Worm (Caenorhabditis elegans) whole organism, L2 larva: ENCODE results near the gene rabr-2.

Source experiments
- C34F6.9 ChIP-seq: fragments of 150-350 bp; optimal IDR thresholded peaks from 2 replicates; lab custom pipeline; 2014; ENCODE audit warnings: missing biosample characterization, missing genetic modification characterization
- F13H6.1 ChIP-seq: sonication (generic microtip); optimal IDR thresholded peaks from 2 replicates; lab custom pipeline; 2016; ENCODE audit warnings: missing genetic modification characterization, missing compliant biosample characterization
- R02D3.7 ChIP-seq: fragments of 150-350 bp; optimal IDR thresholded peaks from 2 replicates; lab custom pipeline; 2014; ENCODE audit warnings: missing biosample characterization, missing genetic modification characterization
- Y55F3AM.14 ChIP-seq: fragments of 200-800 bp; sonication (Bioruptor generic); optimal IDR thresholded peaks from 2 replicates; lab custom pipeline; 2018; ENCODE audit warnings: mild to moderate bottlenecking, missing genetic modification characterization, missing compliant biosample characterization
- alr-1 ChIP-seq: fragments of 150-350 bp; optimal IDR thresholded peaks from 2 replicates; lab custom pipeline; 2014; ENCODE audit warnings: missing biosample characterization, missing genetic modification characterization
- aly-2 ChIP-seq: fragments of 150-350 bp; optimal IDR thresholded peaks from 2 replicates; lab custom pipeline; 2014; ENCODE audit warnings: missing biosample characterization, missing genetic modification characterization
- ama-1 ChIP-seq: fragments of 150-350 bp; optimal IDR thresholded peaks from 2 replicates; lab custom pipeline; 2018; ENCODE audit warnings: inconsistent platforms
- blmp-1 ChIP-seq: sonication (generic microtip); optimal IDR thresholded peaks from 2 replicates; lab custom pipeline; 2017; ENCODE audit warnings: missing genetic modification characterization, mild to moderate bottlenecking, missing compliant biosample characterization, antibody characterized with exemption, moderate library complexity; ENCODE audit not compliant: insufficient read depth
- ceh-16 ChIP-seq: fragments of 150-350 bp; optimal IDR thresholded peaks from 2 replicates; lab custom pipeline; 2014; ENCODE audit warnings: missing biosample characterization, missing genetic modification characterization
- crh-2 ChIP-seq: sonication (generic microtip); optimal IDR thresholded peaks from 2 replicates; lab custom pipeline; 2017; ENCODE audit warnings: missing biosample characterization, missing genetic modification characterization
- dmd-4 ChIP-seq: sonication (generic microtip); optimal IDR thresholded peaks from 2 replicates; lab custom pipeline; 2017; ENCODE audit warnings: missing biosample characterization, missing genetic modification characterization
- egl-27 ChIP-seq: sonication (generic microtip); optimal IDR thresholded peaks from 3 replicates; lab custom pipeline; 2017; ENCODE audit warnings: missing biosample characterization, missing genetic modification reagents, missing genetic modification characterization
- fos-1 ChIP-seq: fragments of 150-350 bp; optimal IDR thresholded peaks from 2 replicates; lab custom pipeline; 2014; ENCODE audit warnings: missing biosample characterization, missing genetic modification characterization
- gmeb-1 ChIP-seq: fragments of 150-350 bp; optimal IDR thresholded peaks from 2 replicates; lab custom pipeline; 2014; ENCODE audit warnings: missing biosample characterization, missing genetic modification characterization
- lin-11 ChIP-seq: fragments of 150-350 bp; sonication (generic microtip); optimal IDR thresholded peaks from 2 replicates; lab custom pipeline; 2014; ENCODE audit warnings: missing biosample characterization, missing genetic modification characterization, inconsistent platforms, mixed read lengths
- lin-13 ChIP-seq: fragments of 150-350 bp; optimal IDR thresholded peaks from 2 replicates; lab custom pipeline; 2014; ENCODE audit warnings: missing biosample characterization, missing genetic modification reagents, missing genetic modification characterization
- lin-39 ChIP-seq: fragments of 150-350 bp; optimal IDR thresholded peaks from 2 replicates; lab custom pipeline; 2014; ENCODE audit warnings: missing biosample characterization, missing genetic modification reagents, missing genetic modification characterization
- mdl-1 ChIP-seq, 2 experiments: fragments of 150-350 bp in 1 of 2; sonication (generic microtip) in 1 of 2; optimal IDR thresholded peaks; 2 replicates each; lab custom pipeline; 2017; ENCODE audit warnings: missing biosample characterization in 2 of 2, missing genetic modification characterization in 2 of 2
- nhr-129 ChIP-seq: fragments of 150-350 bp; optimal IDR thresholded peaks from 2 replicates; lab custom pipeline; 2014; ENCODE audit warnings: missing biosample characterization, missing genetic modification characterization
- nhr-21 ChIP-seq: fragments of 150-350 bp; optimal IDR thresholded peaks from 2 replicates; lab custom pipeline; 2014; ENCODE audit warnings: missing biosample characterization, missing genetic modification characterization
- nhr-23 ChIP-seq: fragments of 150-350 bp; optimal IDR thresholded peaks from 2 replicates; lab custom pipeline; 2014; ENCODE audit warnings: missing biosample characterization, missing genetic modification reagents, missing genetic modification characterization
- nhr-25 ChIP-seq: fragments of 150-350 bp; sonication (generic microtip); optimal IDR thresholded peaks from 3 replicates; lab custom pipeline; 2014; ENCODE audit warnings: missing biosample characterization, missing genetic modification characterization
- nhr-6 ChIP-seq: fragments of 150-350 bp; optimal IDR thresholded peaks from 2 replicates; lab custom pipeline; 2014; ENCODE audit warnings: missing biosample characterization, missing genetic modification characterization
- peb-1 ChIP-seq: fragments of 150-350 bp; optimal IDR thresholded peaks from 2 replicates; lab custom pipeline; 2014; ENCODE audit warnings: missing biosample characterization, missing genetic modification characterization
- sem-4 ChIP-seq: fragments of 150-350 bp; optimal IDR thresholded peaks from 2 replicates; lab custom pipeline; 2014; ENCODE audit warnings: missing biosample characterization, missing genetic modification reagents, missing genetic modification characterization
- skn-1 ChIP-seq: sonication (generic microtip); optimal IDR thresholded peaks from 2 replicates; lab custom pipeline; 2017; ENCODE audit warnings: missing biosample characterization, missing genetic modification characterization
- sma-3 ChIP-seq: sonication (generic microtip); optimal IDR thresholded peaks from 2 replicates; lab custom pipeline; 2016; ENCODE audit warnings: missing genetic modification reagents, missing genetic modification characterization, missing compliant biosample characterization
- sma-9 ChIP-seq, 2 experiments: fragments of 150-350 bp in 1 of 2; sonication (generic microtip) in 1 of 2; optimal IDR thresholded peaks; 2 replicates each; lab custom pipeline; 2014 to 2016; ENCODE audit warnings: missing genetic modification characterization in 2 of 2, mild to moderate bottlenecking in 1 of 2, missing biosample characterization in 1 of 2, missing compliant biosample characterization in 1 of 2, missing genetic modification reagents in 1 of 2, moderate library complexity in 1 of 2
- unc-39 ChIP-seq: fragments of 150-350 bp; optimal IDR thresholded peaks from 2 replicates; lab custom pipeline; 2014; ENCODE audit warnings: missing biosample characterization, missing genetic modification characterization
- unc-55 ChIP-seq: fragments of 150-350 bp; sonication (generic microtip); optimal IDR thresholded peaks from 3 replicates; lab custom pipeline; 2014; ENCODE audit warnings: missing biosample characterization, missing genetic modification reagents, missing genetic modification characterization
- unc-62 ChIP-seq: fragments of 150-350 bp; optimal IDR thresholded peaks from 2 replicates; lab custom pipeline; 2014; ENCODE audit warnings: missing biosample characterization, missing genetic modification reagents, missing genetic modification characterization
- ztf-11 ChIP-seq: sonication (generic microtip); optimal IDR thresholded peaks from 2 replicates; lab custom pipeline; 2017; ENCODE audit warnings: missing biosample characterization, missing genetic modification characterization
- ztf-4 ChIP-seq: fragments of 150-350 bp; optimal IDR thresholded peaks from 2 replicates; lab custom pipeline; 2014; ENCODE audit warnings: missing biosample characterization, missing genetic modification characterization

The rabr-2 gene

DNA sequence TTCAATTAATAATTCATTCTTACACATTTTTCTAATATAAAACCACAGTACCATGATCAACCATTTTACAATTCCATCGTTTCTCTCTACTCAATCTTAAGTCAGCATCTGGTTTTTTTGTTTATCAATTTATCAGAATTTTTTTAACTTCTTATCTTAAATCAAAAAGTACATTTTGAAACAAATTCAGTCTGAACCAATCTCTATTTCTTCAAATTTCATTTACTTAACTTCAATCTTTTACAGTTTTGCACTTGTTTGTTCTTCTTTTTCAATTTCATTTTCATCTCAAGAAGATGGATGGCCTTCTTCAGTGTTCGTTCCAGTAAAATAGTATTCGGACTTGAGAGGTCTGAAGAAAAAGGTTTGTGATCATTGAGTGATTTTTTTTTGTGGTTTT is 10.1 kb downstream of the rabr-2 start, which contains the start of gene gba-3:
Gene gba-3, plus strand, starts transcription at position 301 of the 400 bp plus-strand sequence.
- TF ChIP-seq blmp-1, result peak; percentile 18
- no peak for TF ChIP-seq lin-11 (tag; lab: Kevin White, UChicago)
- peak; percentile 47 for TF ChIP-seq nhr-25 (tag; lab: Kevin White, UChicago)
- TF ChIP-seq dmd-4 (tag; lab: Kevin White, UChicago), result no peak
- no peak for TF ChIP-seq unc-62 (GFP tag; lab: Kevin White, UChicago)
- no peak for TF ChIP-seq R02D3.7
- no peak for TF ChIP-seq F13H6.1
- no peak for TF ChIP-seq alr-1 (tag; lab: Kevin White, UChicago)
- no peak for TF ChIP-seq lin-13
- TF ChIP-seq lin-39 (tag; lab: Kevin White, UChicago), result no peak
- TF ChIP-seq crh-2 (tag; lab: Kevin White, UChicago), result no peak
- TF ChIP-seq sma-9 (GFP tag; optimal IDR thresholded peaks at IDR 0.05; lab: Kevin White, UChicago), result peak; percentile 8
- TF ChIP-seq sma-9 (tag; optimal IDR thresholded peaks at IDR 0.05; lab: Kevin White, UChicago), result no peak

DNA sequence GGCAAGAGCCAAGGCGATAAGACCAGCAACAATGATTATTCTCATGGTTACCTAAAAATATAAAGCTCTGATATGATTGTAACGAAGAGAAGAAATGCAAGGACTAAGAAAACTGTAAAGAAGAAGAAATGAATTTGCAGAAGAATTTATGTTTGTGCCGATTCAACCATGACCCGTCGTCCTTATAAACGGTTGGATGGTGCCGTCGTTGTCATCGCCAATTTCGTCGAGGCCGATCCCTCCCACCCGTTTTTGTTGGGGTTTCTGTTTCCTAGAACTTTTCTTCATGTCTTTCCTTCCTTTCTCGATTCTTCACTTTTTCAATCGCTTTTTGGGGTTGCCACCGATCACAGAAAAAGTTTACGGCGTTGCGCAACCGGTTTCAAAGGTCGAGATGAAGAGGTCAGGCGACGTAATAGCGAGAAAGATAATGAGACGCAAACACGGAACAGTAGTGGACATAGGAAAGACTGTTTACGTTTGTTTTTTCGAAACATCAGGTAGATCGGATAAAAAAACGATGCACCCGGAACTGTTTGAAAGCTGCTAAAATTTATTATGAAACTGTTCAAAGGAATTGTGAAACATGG is 11.2 kb downstream of the rabr-2 start, which contains the start of gene epic-1:
Gene epic-1, minus strand, starts transcription at position 51 of the 590 bp plus-strand sequence.
- TF ChIP-seq crh-2 (tag; lab: Kevin White, UChicago) (peak; percentile 2), C34F6.9 (tag; lab: Kevin White, UChicago) (no peak), sma-3 (GFP tag; lab: Kevin White, UChicago) (peak; percentile 41), aly-2 (tag; lab: Kevin White, UChicago) (no peak), unc-55 (GFP tag; lab: Kevin White, UChicago) (no peak), ama-1 (lab: Kevin White, UChicago) (peak; percentile 14), unc-39 (tag; lab: Kevin White, UChicago) (no peak), nhr-25 (tag; lab: Kevin White, UChicago) (peak; percentile 82), nhr-21 (tag; lab: Kevin White, UChicago) (peak; percentile 43), egl-27 (peak; percentile 35), lin-39 (tag; lab: Kevin White, UChicago) (no peak), Y55F3AM.14 (GFP tag; lab: Kevin White, UChicago) (no peak), lin-11 (tag; lab: Kevin White, UChicago) (no peak), blmp-1 (peak; percentile 45), unc-62 (GFP tag; lab: Kevin White, UChicago) (no peak), mdl-1 (tag; optimal IDR thresholded peaks at IDR 0.05; lab: Kevin White, UChicago) (no peak), nhr-129 (tag; lab: Kevin White, UChicago) (peak; percentile 44), peb-1 (tag; lab: Kevin White, UChicago) (no peak), sem-4 (tag; lab: Kevin White, UChicago) (peak; percentile 24)

DNA sequence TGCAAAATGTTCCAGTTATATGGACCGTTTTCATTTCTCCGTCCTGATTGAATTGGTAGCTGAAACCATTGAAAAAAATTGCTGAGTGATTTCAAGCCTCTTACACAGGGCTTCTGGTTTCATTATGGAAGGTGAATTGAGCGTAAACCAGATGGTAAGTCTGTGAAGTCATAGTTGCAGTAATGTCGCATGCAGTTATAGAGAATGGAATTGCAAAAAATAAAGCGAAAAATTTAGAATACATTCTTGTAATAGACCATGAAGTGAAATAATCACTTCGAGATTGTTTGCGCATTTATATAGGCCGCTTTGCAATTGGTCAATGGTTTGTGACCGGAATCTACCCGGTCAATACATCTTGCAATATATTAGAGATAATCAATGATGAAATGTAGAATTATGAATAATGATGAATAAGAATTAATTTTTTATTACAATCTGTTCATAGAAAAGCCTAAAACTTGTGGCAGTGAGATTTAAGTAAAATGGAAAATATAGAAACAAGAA is 13.0 kb downstream of the rabr-2 start, which contains the start of gene F11E6.4:
Gene F11E6.4, minus strand, starts transcription at position 259 of the 507 bp plus-strand sequence.
- peak; percentile 35 for TF ChIP-seq ztf-4
- no peak for TF ChIP-seq ztf-11 (tag; lab: Kevin White, UChicago)
- TF ChIP-seq lin-13, result peak; percentile 28
- TF ChIP-seq ama-1 (lab: Kevin White, UChicago), result peak; percentile 21
- peak; percentile 73 for TF ChIP-seq nhr-25 (tag; lab: Kevin White, UChicago)

DNA sequence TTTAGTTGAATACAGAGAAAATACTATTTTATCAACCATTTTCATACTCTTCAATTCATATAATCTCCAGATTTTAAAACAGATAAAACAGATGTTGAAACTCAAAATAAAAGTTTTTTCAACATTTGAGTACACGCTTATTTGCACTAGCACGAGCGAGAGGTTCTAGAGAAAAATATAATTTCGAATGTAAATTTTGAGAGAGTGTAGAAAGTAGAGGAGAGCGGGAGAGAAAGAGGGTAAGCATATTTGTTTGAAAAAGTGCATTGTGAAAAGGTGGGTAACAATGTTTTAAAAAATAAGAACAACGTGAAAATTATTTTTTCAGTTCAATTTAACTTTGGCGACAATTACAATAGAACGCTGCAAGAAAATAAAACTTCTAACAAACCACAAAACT is 15.3 kb downstream of the rabr-2 start:
- TF ChIP-seq dmd-4 (tag; lab: Kevin White, UChicago) (no peak), aly-2 (tag; lab: Kevin White, UChicago) (no peak), ceh-16 (no peak), sma-9 (GFP tag; optimal IDR thresholded peaks at IDR 0.05; lab: Kevin White, UChicago) (no peak), sma-9 (tag; optimal IDR thresholded peaks at IDR 0.05; lab: Kevin White, UChicago) (no peak), skn-1 (tag; lab: Kevin White, UChicago) (no peak), unc-55 (GFP tag; lab: Kevin White, UChicago) (peak; percentile 68), nhr-23 (no peak), egl-27 (no peak), lin-39 (tag; lab: Kevin White, UChicago) (no peak), nhr-6 (no peak), C34F6.9 (tag; lab: Kevin White, UChicago) (peak; percentile 38)

DNA sequence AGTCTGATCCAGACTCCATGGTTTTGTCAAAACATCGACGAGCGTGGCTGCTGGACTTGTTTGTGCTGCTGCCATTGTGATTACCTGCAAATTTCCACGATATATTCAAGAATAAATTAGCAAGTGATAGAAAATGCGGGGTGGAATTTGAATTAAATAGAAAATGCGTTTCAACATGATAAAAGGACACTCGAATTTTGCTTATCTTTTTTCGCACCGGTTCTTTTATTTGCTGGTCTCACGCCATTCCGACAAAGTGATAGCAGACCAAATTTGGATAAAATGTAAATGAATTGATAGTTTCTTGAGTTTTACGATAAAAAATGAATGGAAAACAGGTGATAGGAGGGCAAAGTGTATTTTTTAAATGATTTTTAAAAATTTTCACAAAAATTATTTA is 15.8 kb downstream of the rabr-2 start, which contains the start of gene elo-2:
Gene elo-2, minus strand, starts transcription at position 84 of the 400 bp plus-strand sequence.
- TF ChIP-seq sma-9 (GFP tag; optimal IDR thresholded peaks at IDR 0.05; lab: Kevin White, UChicago) (peak; percentile 59), sma-9 (tag; optimal IDR thresholded peaks at IDR 0.05; lab: Kevin White, UChicago) (no peak), crh-2 (tag; lab: Kevin White, UChicago) (peak; percentile 9), gmeb-1 (tag; lab: Kevin White, UChicago) (peak; percentile 40), fos-1 (peak; percentile 30), lin-39 (tag; lab: Kevin White, UChicago) (no peak)
